Fruit fly (Drosophila melanogaster) whole organism, embryonic: ENCODE results near the gene OtopLc.
A peak's percentile ranks its signal among the peaks of the same experiment; 100 is the strongest.

Experiments
- CG10274 ChIP-seq: fragments of 200-800 bp; sonication (Bioruptor generic); optimal IDR thresholded peaks from 3 replicates; lab custom pipeline; 2017; ENCODE audit warnings: missing biosample characterization, mild to moderate bottlenecking, missing genetic modification characterization
- CG10959 ChIP-seq: fragments of 200-800 bp; sonication (Bioruptor generic); IDR thresholded peaks from 2 replicates; pipeline ENCODE4 v1.3.6; 2022; ENCODE audit warnings: missing biosample characterization, missing genetic modification characterization
- CG11093 ChIP-seq: fragments of 200-800 bp; sonication (Bioruptor generic); IDR thresholded peaks from 3 replicates; pipeline ENCODE4 v1.3.6; 2022; ENCODE audit warnings: missing biosample characterization, missing genetic modification characterization
- CG12071 ChIP-seq: fragments of 200-800 bp; sonication (Bioruptor generic); optimal IDR thresholded peaks from 3 replicates; lab custom pipeline; 2018; ENCODE audit warnings: missing biosample characterization, mild to moderate bottlenecking, missing genetic modification characterization
- CG13123 ChIP-seq: fragments of 200-800 bp; sonication (Bioruptor generic); optimal IDR thresholded peaks from 2 replicates; lab custom pipeline; 2016; ENCODE audit warnings: missing biosample characterization, missing genetic modification characterization
- CG13624 ChIP-seq: fragments of 200-800 bp; sonication (Bioruptor generic); optimal IDR thresholded peaks from 2 replicates; lab custom pipeline; 2016; ENCODE audit warnings: missing biosample characterization, missing genetic modification characterization
- CG14965 ChIP-seq: fragments of 200-800 bp; sonication (Bioruptor generic); optimal IDR thresholded peaks from 2 replicates; lab custom pipeline; 2016; ENCODE audit warnings: missing biosample characterization, missing genetic modification characterization, borderline replicate concordance
- CG15514 ChIP-seq: fragments of 200-800 bp; sonication (Bioruptor generic); optimal IDR thresholded peaks from 3 replicates; lab custom pipeline; 2017; ENCODE audit warnings: missing biosample characterization, missing genetic modification characterization, mild to moderate bottlenecking, moderate library complexity, missing genetic modification reagents
- CG15601 ChIP-seq: fragments of 200-800 bp; sonication (Bioruptor generic); optimal IDR thresholded peaks from 3 replicates; lab custom pipeline; 2019; ENCODE audit warnings: missing biosample characterization, mild to moderate bottlenecking, missing genetic modification characterization, moderate library complexity
- CG1832 ChIP-seq: fragments of 200-800 bp; sonication (Bioruptor generic); optimal IDR thresholded peaks from 2 replicates; lab custom pipeline; 2017; ENCODE audit warnings: missing biosample characterization, mild to moderate bottlenecking, missing genetic modification characterization, inconsistent platforms
- CG18599 ChIP-seq: fragments of 200-800 bp; sonication (Bioruptor generic); optimal IDR thresholded peaks from 3 replicates; lab custom pipeline; 2017; ENCODE audit warnings: missing biosample characterization, missing genetic modification characterization, mild to moderate bottlenecking, moderate library complexity, missing genetic modification reagents
- CG30403 ChIP-seq: fragments of 200-800 bp; sonication (Bioruptor generic); optimal IDR thresholded peaks from 3 replicates; lab custom pipeline; 2016; ENCODE audit warnings: missing biosample characterization, missing genetic modification characterization
- CG33213 ChIP-seq: fragments of 200-800 bp; sonication (Bioruptor generic); optimal IDR thresholded peaks from 3 replicates; lab custom pipeline; 2016; ENCODE audit warnings: missing biosample characterization, missing genetic modification characterization
- CG3847 ChIP-seq: fragments of 200-800 bp; sonication (Bioruptor generic); IDR thresholded peaks from 2 replicates; pipeline ENCODE4 v1.3.6; 2022; ENCODE audit warnings: missing biosample characterization, missing genetic modification characterization
- CG5180 ChIP-seq: fragments of 200-800 bp; sonication (Bioruptor generic); optimal IDR thresholded peaks from 3 replicates; lab custom pipeline; 2017; ENCODE audit warnings: missing biosample characterization, missing genetic modification characterization, mild to moderate bottlenecking, moderate library complexity, missing genetic modification reagents
- CG6654 ChIP-seq: fragments of 200-800 bp; sonication (Bioruptor generic); optimal IDR thresholded peaks from 2 replicates; lab custom pipeline; 2017; ENCODE audit warnings: missing biosample characterization, mild to moderate bottlenecking, missing genetic modification characterization
- CG7357 ChIP-seq: fragments of 200-800 bp; sonication (Bioruptor generic); IDR thresholded peaks from 3 replicates; pipeline ENCODE4 v1.3.6; 2022; ENCODE audit warnings: missing biosample characterization, missing genetic modification characterization
- CG8290 ChIP-seq, 3 experiments: fragments of 200-800 bp; sonication (Bioruptor generic); optimal IDR thresholded peaks; 2 replicates each; lab custom pipeline; 2016 to 2019; ENCODE audit warnings: missing biosample characterization in 3 of 3, missing genetic modification characterization in 3 of 3, mild to moderate bottlenecking in 2 of 3, moderate library complexity in 1 of 3
- CHES-1-like ChIP-seq: fragments of 200-800 bp; sonication (Bioruptor generic); optimal IDR thresholded peaks from 2 replicates; lab custom pipeline; 2016; ENCODE audit warnings: missing biosample characterization, missing genetic modification characterization
- CoRest ChIP-seq: fragments of 200-800 bp; sonication (Bioruptor generic); optimal IDR thresholded peaks from 3 replicates; lab custom pipeline; 2018; ENCODE audit warnings: missing biosample characterization, mild to moderate bottlenecking, missing genetic modification characterization, moderate library complexity
- CrebB ChIP-seq: fragments of 200-800 bp; sonication (Bioruptor generic); optimal IDR thresholded peaks from 3 replicates; lab custom pipeline; 2018; ENCODE audit warnings: missing biosample characterization, mild to moderate bottlenecking, missing genetic modification characterization
- Dip2 ChIP-seq: fragments of 200-800 bp; sonication (Bioruptor generic); IDR thresholded peaks from 2 replicates; pipeline ENCODE4 v1.3.6; 2022; ENCODE audit warnings: missing biosample characterization, missing genetic modification characterization
- Dref ChIP-seq: fragments of 200-800 bp; sonication (Bioruptor generic); IDR thresholded peaks from 2 replicates; pipeline ENCODE4 v1.3.6; 2022; ENCODE audit warnings: missing biosample characterization, missing genetic modification characterization
- Hr39 ChIP-seq: fragments of >200 bp; optimal IDR thresholded peaks from 2 replicates; lab custom pipeline; 2017
- Lhr ChIP-seq: fragments of 200-800 bp; sonication (Bioruptor generic); optimal IDR thresholded peaks from 3 replicates; lab custom pipeline; 2017; ENCODE audit warnings: mild to moderate bottlenecking, missing biosample characterization, missing genetic modification reagents, missing genetic modification characterization
- Meics ChIP-seq: fragments of 200-800 bp; sonication (Bioruptor generic); optimal IDR thresholded peaks from 2 replicates; lab custom pipeline; 2017; ENCODE audit warnings: missing biosample characterization, mild to moderate bottlenecking, missing genetic modification characterization
- Myb ChIP-seq: fragments of 200-800 bp; sonication (Bioruptor generic); optimal IDR thresholded peaks from 2 replicates; lab custom pipeline; 2016; ENCODE audit warnings: missing biosample characterization, missing genetic modification characterization
- Nf-YB ChIP-seq: fragments of 200-800 bp; sonication (Bioruptor generic); optimal IDR thresholded peaks from 3 replicates; lab custom pipeline; 2019; ENCODE audit warnings: missing biosample characterization, mild to moderate bottlenecking, missing genetic modification characterization, moderate library complexity
- Oaz ChIP-seq: fragments of 200-800 bp; sonication (Bioruptor generic); IDR thresholded peaks from 2 replicates; pipeline ENCODE4 v1.3.6; 2022; ENCODE audit warnings: missing biosample characterization, missing genetic modification characterization
- Stat92E ChIP-seq, 3 experiments: fragments of >200 bp in 2 of 3; fragments of 200-800 bp in 1 of 3; sonication (Bioruptor generic) in 1 of 3; optimal IDR thresholded peaks; 2 replicates each; lab custom pipeline; 2017 to 2019; ENCODE audit warnings: missing biosample characterization in 3 of 3, missing genetic modification characterization in 3 of 3, mild to moderate bottlenecking in 1 of 3, moderate library complexity in 1 of 3
- ase ChIP-seq: fragments of 200-800 bp; sonication (Bioruptor generic); IDR thresholded peaks from 3 replicates; pipeline ENCODE4 v1.3.6; 2022; ENCODE audit warnings: missing biosample characterization, missing genetic modification characterization
- az2 ChIP-seq: fragments of 200-800 bp; sonication (Bioruptor generic); optimal IDR thresholded peaks from 3 replicates; lab custom pipeline; 2016; ENCODE audit warnings: missing biosample characterization, missing genetic modification characterization
- bcd ChIP-seq: fragments of 200-800 bp; sonication (Bioruptor generic); optimal IDR thresholded peaks from 2 replicates; lab custom pipeline; 2017; ENCODE audit warnings: missing biosample characterization, mild to moderate bottlenecking, missing genetic modification characterization
- chif ChIP-seq, 2 experiments: fragments of 200-800 bp; sonication (Bioruptor generic); optimal IDR thresholded peaks; 3 replicates each; lab custom pipeline; 2016; ENCODE audit warnings: missing biosample characterization in 2 of 2, missing genetic modification characterization in 2 of 2
- da ChIP-seq: fragments of 200-800 bp; sonication (Bioruptor generic); optimal IDR thresholded peaks from 2 replicates; lab custom pipeline; 2016; ENCODE audit warnings: missing biosample characterization, missing genetic modification characterization
- fru ChIP-seq: fragments of >200 bp; optimal IDR thresholded peaks from 2 replicates; lab custom pipeline; 2017
- gem ChIP-seq: fragments of 200-800 bp; sonication (Bioruptor generic); optimal IDR thresholded peaks from 2 replicates; lab custom pipeline; 2019; ENCODE audit warnings: missing biosample characterization, mild to moderate bottlenecking, missing genetic modification characterization, moderate library complexity
- grn ChIP-seq: fragments of 200-800 bp; sonication (Bioruptor generic); optimal IDR thresholded peaks from 3 replicates; lab custom pipeline; 2017; ENCODE audit warnings: missing biosample characterization, missing genetic modification characterization
- gt ChIP-seq: fragments of 200-800 bp; sonication (Bioruptor generic); IDR thresholded peaks from 2 replicates; pipeline ENCODE4 v1.3.6; 2022; ENCODE audit warnings: missing biosample characterization, missing genetic modification characterization
- hb ChIP-seq: fragments of 200-800 bp; sonication (Bioruptor generic); IDR thresholded peaks from 3 replicates; pipeline ENCODE4 v1.3.6; 2022; ENCODE audit warnings: missing biosample characterization, missing genetic modification characterization; ENCODE audit not compliant: partially characterized antibody
- her ChIP-seq: fragments of 200-800 bp; sonication (Bioruptor generic); optimal IDR thresholded peaks from 2 replicates; lab custom pipeline; 2016; ENCODE audit warnings: missing biosample characterization, missing genetic modification characterization
- hkb ChIP-seq, 2 experiments: fragments of 200-800 bp in 1 of 2; fragments of >200 bp in 1 of 2; sonication (Bioruptor generic) in 1 of 2; IDR thresholded peaks in 1 of 2; optimal IDR thresholded peaks in 1 of 2; 2 replicates each; pipeline versions ENCODE4 v1.3.6 to Lab custom; 2017 to 2022; ENCODE audit warnings: missing biosample characterization in 1 of 2, missing genetic modification characterization in 1 of 2
- nmo ChIP-seq: fragments of 200-800 bp; sonication (Bioruptor generic); optimal IDR thresholded peaks from 2 replicates; lab custom pipeline; 2018; ENCODE audit warnings: missing biosample characterization, mild to moderate bottlenecking, missing genetic modification characterization, moderate library complexity
- pho ChIP-seq: fragments of 200-800 bp; sonication (Bioruptor generic); optimal IDR thresholded peaks from 2 replicates; lab custom pipeline; 2016; ENCODE audit warnings: missing biosample characterization, missing genetic modification characterization
- sr ChIP-seq: fragments of 200-800 bp; sonication (Bioruptor generic); IDR thresholded peaks from 3 replicates; pipeline ENCODE4 v1.3.6; 2022; ENCODE audit warnings: missing biosample characterization, missing genetic modification characterization

Gene OtopLc

DNA sequence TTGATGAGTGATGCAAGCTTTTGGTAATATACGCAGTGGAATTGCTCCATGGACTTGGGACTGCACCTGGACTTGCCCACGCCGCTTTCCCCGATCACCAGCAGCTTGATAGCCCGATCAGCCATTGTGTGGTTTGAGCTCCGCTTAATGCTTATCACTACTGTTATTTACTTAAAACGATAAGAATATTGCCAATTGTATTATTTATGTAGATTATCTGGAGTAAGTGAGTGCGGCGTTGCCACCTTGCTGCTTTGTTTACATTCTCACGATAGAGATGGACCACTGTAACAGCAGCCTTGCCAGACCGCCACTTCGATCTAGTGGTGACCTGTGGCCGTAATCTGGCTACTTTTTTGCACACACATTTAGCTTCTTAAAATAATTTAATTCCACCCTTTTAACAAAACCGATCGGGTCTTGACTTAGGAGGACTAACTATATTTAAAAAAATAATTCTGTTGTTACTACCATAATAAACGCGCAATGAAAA, 8.9 kb upstream of the OtopLc start, which contains the start of gene Rab18 (continued):
- TF ChIP-seq CG33213 (GFP tag; lab: Kevin White, UChicago) (peak; percentile 38), gem (tag; lab: Kevin White, UChicago) (no peak), CG15601 (no peak), pho (GFP tag; lab: Kevin White, UChicago) (no peak), bcd (GFP tag; lab: Kevin White, UChicago) (no peak), CG13624 (GFP tag; lab: Kevin White, UChicago) (peak; percentile 34), CG30403 (GFP tag; lab: Kevin White, UChicago) (peak; percentile 27), chif (GFP tag; optimal IDR thresholded peaks at IDR 0.05; lab: Kevin White, UChicago) (peak in 1 of 2 experiments; percentile 26), CG12071 (GFP tag; lab: Kevin White, UChicago) (no peak), CG5180 (peak; percentile 25), sr (GFP tag; lab: Robert Waterston, UW) (no peak), Stat92E (GFP tag; optimal IDR thresholded peaks at IDR 0.05; lab: Kevin White, UChicago) (no peak), CG6654 (GFP tag; lab: Kevin White, UChicago) (no peak), Myb (GFP tag; lab: Kevin White, UChicago) (no peak), CG10274 (GFP tag; lab: Kevin White, UChicago) (no peak), CoRest (tag; lab: Kevin White, UChicago) (peak; percentile 35), hb (GFP tag; lab: Robert Waterston, UW) (no peak), Oaz (GFP tag; lab: Robert Waterston, UW) (no peak), Hr39 (lab: Kevin White, UChicago) (no peak), Lhr (GFP tag; lab: Kevin White, UChicago) (peak; percentile 36), gt (GFP tag; lab: Robert Waterston, UW) (no peak), Nf-YB (GFP tag; lab: Kevin White, UChicago) (no peak), CG13123 (GFP tag; lab: Kevin White, UChicago) (no peak), Meics (GFP tag; lab: Kevin White, UChicago) (no peak), CG8290 (GFP tag; optimal IDR thresholded peaks at IDR 0.05; lab: Kevin White, UChicago) (no peak), CG8290 (tag; optimal IDR thresholded peaks at IDR 0.05; lab: Kevin White, UChicago) (peak in 1 of 2 experiments; percentile 63), CG14965 (GFP tag; lab: Kevin White, UChicago) (no peak), fru (lab: Kevin White, UChicago) (no peak), nmo (no peak), CG1832 (no peak), grn (peak; percentile 31), CG3847 (GFP tag; lab: Robert Waterston, UW) (peak; percentile 67), CG11093 (GFP tag; lab: Robert Waterston, UW) (peak; percentile 14; the same call in 1 of the 3 replicates), hkb (optimal IDR thresholded peaks at IDR 0.05; lab: Kevin White, UChicago) (no peak), hkb (GFP tag; IDR thresholded peaks at IDR 0.05; lab: Robert Waterston, UW) (peak; percentile 29; the same call in 1 of the 2 replicates), CG7357 (GFP tag; lab: Robert Waterston, UW) (no peak), CG18599 (GFP tag; lab: Kevin White, UChicago) (no peak), Dip2 (GFP tag; lab: Robert Waterston, UW) (no peak), da (no peak), CrebB (tag; lab: Kevin White, UChicago) (no peak), CG15514 (GFP tag; lab: Kevin White, UChicago) (peak; percentile 97), her (GFP tag; lab: Kevin White, UChicago) (no peak), az2 (GFP tag; lab: Kevin White, UChicago) (no peak), CHES-1-like (GFP tag; lab: Kevin White, UChicago) (peak; percentile 37), CG10959 (GFP tag; lab: Robert Waterston, UW) (no peak), Dref (peak; percentile 60), ase (GFP tag; lab: Robert Waterston, UW) (0 out of 3 replicates have a peak, but pooled peaks have one; percentile 19)
